Worm (Caenorhabditis elegans): ENCODE measurements around the gene snpc-1.1.

DNA sequence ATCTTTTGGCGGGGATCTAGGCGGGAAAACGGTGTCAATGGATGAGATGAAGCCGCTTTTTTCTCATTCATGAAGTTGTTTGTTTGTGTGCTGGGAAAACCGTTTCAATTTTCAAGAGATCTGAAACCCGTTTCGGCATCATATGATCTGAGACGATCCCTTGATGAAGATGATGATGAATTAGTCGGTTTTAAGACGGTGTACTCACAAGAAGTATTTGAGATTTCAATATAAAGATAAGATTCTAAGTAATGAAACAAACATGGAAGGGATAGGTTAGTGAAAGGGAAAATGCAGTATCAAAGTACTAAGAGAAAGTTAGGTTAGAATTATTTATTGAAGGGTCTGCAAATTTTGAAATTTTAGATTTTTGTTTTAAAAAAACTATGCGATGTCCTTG lies 27.1 kb upstream of the snpc-1.1 start:
- TF ChIP-seq lim-6 (tag; optimal IDR thresholded peaks at IDR 0.05) (no peak), rnt-1 (tag; optimal IDR thresholded peaks at IDR 0.05) (no peak), sdc-2 (tag; optimal IDR thresholded peaks at IDR 0.05) (no peak), ref-2 (tag; optimal IDR thresholded peaks at IDR 0.05) (no peak), nhr-11 (tag; optimal IDR thresholded peaks at IDR 0.05) (no peak)

Measured in whole organism, late embryonic.